Worm (Caenorhabditis elegans) whole organism, young adult: ENCODE measurements around the gene jip-1.
A peak's percentile ranks its signal among the peaks of the same experiment; 100 is the strongest.

Source experiments
- B0336.3 ChIP-seq: fragments of 200-800 bp; sonication (Bioruptor generic); IDR thresholded peaks from 2 replicates; pipeline ENCODE4 v1.3.6; 2022; ENCODE audit warnings: missing genetic modification characterization, missing compliant biosample characterization
- C06A6.2 ChIP-seq: fragments of 200-800 bp; sonication (Bioruptor generic); conservative IDR thresholded peaks from 2 replicates; pipeline ENCODE4 v1.3.6; 2022; ENCODE audit warnings: missing genetic modification characterization, missing compliant biosample characterization
- F33H1.4 ChIP-seq: fragments of 200-800 bp; sonication (Bioruptor generic); IDR thresholded peaks from 2 replicates; pipeline ENCODE4 v1.3.6; 2022; ENCODE audit warnings: missing genetic modification reagents, missing genetic modification characterization, missing compliant biosample characterization
- F37B4.10 ChIP-seq: fragments of 200-800 bp; sonication (Bioruptor generic); IDR thresholded peaks from 2 replicates; pipeline ENCODE4 v1.3.6; 2022; ENCODE audit warnings: missing genetic modification characterization, missing compliant biosample characterization
- F39B2.1 ChIP-seq: fragments of 200-800 bp; sonication (Bioruptor generic); IDR thresholded peaks from 2 replicates; pipeline ENCODE4 v1.3.6; 2022; ENCODE audit warnings: missing genetic modification reagents, missing genetic modification characterization, missing compliant biosample characterization
- K11D2.4 ChIP-seq: fragments of 200-800 bp; sonication (Bioruptor generic); IDR thresholded peaks from 2 replicates; pipeline ENCODE4 v1.3.6; 2022; ENCODE audit warnings: missing genetic modification reagents, missing genetic modification characterization, missing compliant biosample characterization
- K12H6.12 ChIP-seq: fragments of 200-800 bp; sonication (Bioruptor generic); optimal IDR thresholded peaks from 2 replicates; lab custom pipeline; 2018; ENCODE audit warnings: mild to moderate bottlenecking, missing genetic modification characterization, missing compliant biosample characterization
- T26A5.8 ChIP-seq: sonication (generic microtip); optimal IDR thresholded peaks from 2 replicates; lab custom pipeline; 2016; ENCODE audit warnings: missing genetic modification characterization, missing compliant biosample characterization
- Y53F4B.3 ChIP-seq: fragments of 200-800 bp; sonication (Bioruptor generic); IDR thresholded peaks from 2 replicates; pipeline ENCODE4 v1.3.6; 2022; ENCODE audit warnings: missing genetic modification reagents, missing genetic modification characterization, missing compliant biosample characterization
- Y53G8AR.9 ChIP-seq: fragments of 200-800 bp; sonication (Bioruptor generic); conservative IDR thresholded peaks from 2 replicates; pipeline ENCODE4 v1.3.6; 2022; ENCODE audit warnings: missing genetic modification reagents, missing genetic modification characterization, missing compliant biosample characterization
- Y79H2A.3 ChIP-seq: fragments of 200-800 bp; sonication (Bioruptor generic); conservative IDR thresholded peaks from 2 replicates; pipeline ENCODE4 v1.3.6; 2022; ENCODE audit warnings: missing genetic modification reagents, missing genetic modification characterization, missing compliant biosample characterization
- Y95B8A.8 ChIP-seq: fragments of 200-800 bp; sonication (Bioruptor generic); IDR thresholded peaks from 2 replicates; pipeline ENCODE4 v1.3.6; 2022; ENCODE audit warnings: missing genetic modification reagents, missing genetic modification characterization, missing compliant biosample characterization
- aptf-2 ChIP-seq: fragments of 200-800 bp; sonication (Bioruptor generic); conservative IDR thresholded peaks from 2 replicates; pipeline ENCODE4 v1.3.6; 2022; ENCODE audit warnings: missing genetic modification reagents, missing genetic modification characterization, missing compliant biosample characterization
- aptf-3 ChIP-seq: fragments of 200-800 bp; sonication (Bioruptor generic); IDR thresholded peaks from 2 replicates; pipeline ENCODE4 v1.3.6; 2022; ENCODE audit warnings: missing genetic modification characterization, missing compliant biosample characterization
- atf-7 ChIP-seq: sonication (generic microtip); optimal IDR thresholded peaks from 2 replicates; lab custom pipeline; 2017; ENCODE audit warnings: mild to moderate bottlenecking, missing genetic modification characterization, missing compliant biosample characterization
- attf-3 ChIP-seq: fragments of 200-800 bp; sonication (Bioruptor generic); conservative IDR thresholded peaks from 2 replicates; pipeline ENCODE4 v1.3.6; 2022; ENCODE audit warnings: missing genetic modification reagents, missing genetic modification characterization, missing compliant biosample characterization
- attf-5 ChIP-seq: fragments of 200-800 bp; sonication (Bioruptor generic); optimal IDR thresholded peaks from 2 replicates; lab custom pipeline; 2018; ENCODE audit warnings: mild to moderate bottlenecking, missing genetic modification characterization, missing compliant biosample characterization
- cebp-2 ChIP-seq: fragments of 200-800 bp; sonication (Bioruptor generic); IDR thresholded peaks from 2 replicates; pipeline ENCODE4 v1.3.6; 2022; ENCODE audit warnings: missing genetic modification characterization, missing compliant biosample characterization
- ceh-58 ChIP-seq: fragments of 200-800 bp; sonication (Bioruptor generic); IDR thresholded peaks from 2 replicates; pipeline ENCODE4 v1.3.6; 2022; ENCODE audit warnings: missing genetic modification characterization, missing compliant biosample characterization
- ceh-79 ChIP-seq: sonication (generic microtip); optimal IDR thresholded peaks from 2 replicates; lab custom pipeline; 2017; ENCODE audit warnings: mild to moderate bottlenecking, missing genetic modification characterization, missing compliant biosample characterization
- chd-7 ChIP-seq: sonication (generic microtip); optimal IDR thresholded peaks from 2 replicates; lab custom pipeline; 2016; ENCODE audit warnings: mild to moderate bottlenecking, missing genetic modification characterization, moderate library complexity, missing compliant biosample characterization
- dpff-1 ChIP-seq: sonication (generic microtip); optimal IDR thresholded peaks from 2 replicates; lab custom pipeline; 2017; ENCODE audit warnings: mild to moderate bottlenecking, missing genetic modification characterization, missing compliant biosample characterization
- dpl-1 ChIP-seq: fragments of 150-350 bp; optimal IDR thresholded peaks from 2 replicates; lab custom pipeline; 2014; ENCODE audit warnings: missing biosample characterization, missing genetic modification reagents, missing genetic modification characterization
- efl-1 ChIP-seq: fragments of 150-350 bp; optimal IDR thresholded peaks from 2 replicates; lab custom pipeline; 2014; ENCODE audit warnings: missing biosample characterization, missing genetic modification reagents, missing genetic modification characterization
- egl-44 ChIP-seq: fragments of 200-800 bp; sonication (Bioruptor generic); IDR thresholded peaks from 2 replicates; pipeline ENCODE4 v1.3.6; 2022; ENCODE audit warnings: missing genetic modification reagents, missing genetic modification characterization, missing compliant biosample characterization
- egrh-3 ChIP-seq: fragments of 200-800 bp; sonication (Bioruptor generic); IDR thresholded peaks from 2 replicates; pipeline ENCODE4 v1.3.6; 2022; ENCODE audit warnings: missing genetic modification reagents, missing genetic modification characterization, missing compliant biosample characterization
- fkh-3 ChIP-seq: sonication (generic microtip); optimal IDR thresholded peaks from 2 replicates; lab custom pipeline; 2016; ENCODE audit warnings: mild to moderate bottlenecking, missing genetic modification characterization, missing compliant biosample characterization
- him-1 ChIP-seq: sonication (generic microtip); optimal IDR thresholded peaks from 2 replicates; lab custom pipeline; 2016; ENCODE audit warnings: missing genotype, missing genetic modification reagents, missing genetic modification characterization, missing compliant biosample characterization
- let-526 ChIP-seq: fragments of 200-800 bp; sonication (Bioruptor generic); IDR thresholded peaks from 2 replicates; pipeline ENCODE4 v1.3.6; 2022; ENCODE audit warnings: missing genetic modification reagents, missing genetic modification characterization, missing compliant biosample characterization
- lin-40 ChIP-seq: sonication (generic microtip); optimal IDR thresholded peaks from 2 replicates; lab custom pipeline; 2016; ENCODE audit warnings: missing genetic modification characterization, mild to moderate bottlenecking, missing compliant biosample characterization, missing genotype, missing genetic modification reagents
- lin-54 ChIP-seq: fragments of 200-800 bp; sonication (Bioruptor generic); optimal IDR thresholded peaks from 2 replicates; lab custom pipeline; 2018; ENCODE audit warnings: mild to moderate bottlenecking, missing genetic modification characterization, missing compliant biosample characterization
- lir-1 ChIP-seq: fragments of 200-800 bp; sonication (Bioruptor generic); conservative IDR thresholded peaks from 2 replicates; pipeline ENCODE4 v1.3.6; 2022; ENCODE audit warnings: missing genetic modification reagents, missing genetic modification characterization, missing compliant biosample characterization
- nfya-1 ChIP-seq: sonication (generic microtip); optimal IDR thresholded peaks from 2 replicates; lab custom pipeline; 2017; ENCODE audit warnings: antibody characterized with exemption, missing compliant biosample characterization, missing genetic modification characterization, borderline replicate concordance; ENCODE audit not compliant: insufficient read depth
- nhr-120 ChIP-seq: fragments of 200-800 bp; sonication (Bioruptor generic); IDR thresholded peaks from 2 replicates; pipeline ENCODE4 v1.3.6; 2022; ENCODE audit warnings: missing genetic modification characterization, missing compliant biosample characterization
- nhr-179 ChIP-seq: sonication (generic microtip); optimal IDR thresholded peaks from 2 replicates; lab custom pipeline; 2016; ENCODE audit warnings: mild to moderate bottlenecking, missing genetic modification characterization, missing compliant biosample characterization
- nhr-27 ChIP-seq: fragments of 200-800 bp; sonication (Bioruptor generic); optimal IDR thresholded peaks from 2 replicates; lab custom pipeline; 2018; ENCODE audit warnings: mild to moderate bottlenecking, missing genetic modification characterization, moderate library complexity, missing compliant biosample characterization
- pbrm-1 ChIP-seq: fragments of 200-800 bp; sonication (Bioruptor generic); IDR thresholded peaks from 2 replicates; pipeline ENCODE4 v1.3.6; 2022; ENCODE audit warnings: missing genetic modification reagents, missing genetic modification characterization, missing compliant biosample characterization
- repo-1 ChIP-seq: sonication (generic microtip); optimal IDR thresholded peaks from 2 replicates; lab custom pipeline; 2017; ENCODE audit warnings: mild to moderate bottlenecking, missing genetic modification characterization, missing compliant biosample characterization
- sdz-38 ChIP-seq: sonication (generic microtip); optimal IDR thresholded peaks from 2 replicates; lab custom pipeline; 2016; ENCODE audit warnings: missing genotype, missing genetic modification characterization, missing compliant biosample characterization
- snpc-1.3 ChIP-seq: sonication (generic microtip); optimal IDR thresholded peaks from 2 replicates; lab custom pipeline; 2017; ENCODE audit warnings: missing genetic modification characterization, mild to moderate bottlenecking, missing compliant biosample characterization, antibody characterized with exemption, moderate library complexity, missing genotype, missing genetic modification reagents; ENCODE audit not compliant: insufficient read depth
- snpc-4 ChIP-seq, 5 experiments: fragments of 150-350 bp in 1 of 5; sonication (generic microtip) in 4 of 5; optimal IDR thresholded peaks; 2 replicates each; lab custom pipeline; 2014 to 2018; ENCODE audit warnings: missing genetic modification characterization in 5 of 5, missing biosample characterization in 3 of 5, antibody characterized with exemption in 2 of 5, mild to moderate bottlenecking in 2 of 5, missing compliant biosample characterization in 2 of 5, missing genotype in 2 of 5, moderate library complexity in 2 of 5, missing genetic modification reagents in 1 of 5
- somi-1 ChIP-seq: fragments of 200-800 bp; sonication (Bioruptor generic); optimal IDR thresholded peaks from 2 replicates; lab custom pipeline; 2018; ENCODE audit warnings: mild to moderate bottlenecking, missing genetic modification characterization, missing compliant biosample characterization
- sptf-2 ChIP-seq: fragments of 200-800 bp; sonication (Bioruptor generic); optimal IDR thresholded peaks from 2 replicates; lab custom pipeline; 2018; ENCODE audit warnings: mild to moderate bottlenecking, missing genetic modification characterization, missing compliant biosample characterization
- tbp1 ChIP-seq: fragments of 200-800 bp; sonication (Bioruptor generic); optimal IDR thresholded peaks from 2 replicates; lab custom pipeline; 2018; ENCODE audit warnings: mild to moderate bottlenecking, missing genetic modification characterization, missing compliant biosample characterization
- xnd-1 ChIP-seq: sonication (generic microtip); optimal IDR thresholded peaks from 2 replicates; lab custom pipeline; 2016; ENCODE audit warnings: missing genotype, missing genetic modification reagents, missing genetic modification characterization, missing compliant biosample characterization
- ztf-25 ChIP-seq: fragments of 200-800 bp; sonication (Bioruptor generic); IDR thresholded peaks from 2 replicates; pipeline ENCODE4 v1.3.6; 2022; ENCODE audit warnings: missing genetic modification reagents, missing genetic modification characterization, missing compliant biosample characterization
- ztf-26 ChIP-seq: sonication (generic microtip); optimal IDR thresholded peaks from 2 replicates; lab custom pipeline; 2017; ENCODE audit warnings: missing genetic modification characterization, missing compliant biosample characterization
- ztf-3 ChIP-seq: fragments of 200-800 bp; sonication (Bioruptor generic); optimal IDR thresholded peaks from 2 replicates; lab custom pipeline; 2018; ENCODE audit warnings: mild to moderate bottlenecking, missing genetic modification characterization, missing compliant biosample characterization
- ztf-6 ChIP-seq: fragments of 200-800 bp; sonication (Bioruptor generic); IDR thresholded peaks from 2 replicates; pipeline ENCODE4 v1.3.6; 2022; ENCODE audit warnings: missing genetic modification reagents, missing genetic modification characterization, missing compliant biosample characterization

Gene jip-1

DNA sequence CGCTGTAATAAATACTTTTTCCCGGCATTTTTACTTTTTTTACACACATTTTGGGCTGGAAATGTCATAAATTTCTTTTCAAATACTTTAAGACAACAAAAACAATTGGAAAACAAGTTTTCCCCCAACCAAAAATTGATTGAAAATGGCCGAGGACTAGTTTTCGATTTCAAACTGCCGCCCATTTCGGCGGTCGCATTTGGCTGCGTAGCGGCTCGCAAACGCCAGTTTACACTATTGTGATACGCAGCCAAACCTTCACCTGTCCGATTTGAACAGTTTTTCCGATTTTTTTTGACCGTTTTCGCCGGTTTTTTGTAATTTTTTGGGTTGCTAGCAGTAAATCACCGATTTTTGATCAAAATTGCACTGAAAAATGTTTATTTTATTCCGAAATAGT, 6.4 kb upstream of the jip-1 start (continued):
- peak; percentile 76; the same call in 1 of the 2 replicates for TF ChIP-seq Y79H2A.3 (GFP tag; lab: Robert Waterston, UW)
- peak; percentile 80; the same call in 1 of the 2 replicates for TF ChIP-seq cebp-2 (GFP tag; lab: Robert Waterston, UW)
- TF ChIP-seq ztf-3: peak; percentile 81
- peak; percentile 36 for TF ChIP-seq snpc-4 (GFP tag; optimal IDR thresholded peaks at IDR 0.05; lab: Kevin White, UChicago)
- TF ChIP-seq snpc-4 (tag; optimal IDR thresholded peaks at IDR 0.05; lab: Kevin White, UChicago): peak; percentile 71 to 85 (median 77)
- peak; percentile 30 for TF ChIP-seq sptf-2 (GFP tag; lab: Kevin White, UChicago)
- peak; percentile 73 for TF ChIP-seq egrh-3 (GFP tag; lab: Robert Waterston, UW)
- TF ChIP-seq dpff-1 (tag; lab: Kevin White, UChicago): no peak
- TF ChIP-seq lin-40: peak; percentile 97
- peak; percentile 84 for TF ChIP-seq F33H1.4 (GFP tag; lab: Robert Waterston, UW)
- peak; percentile 87 for TF ChIP-seq C06A6.2
- TF ChIP-seq nhr-179 (tag; lab: Kevin White, UChicago): no peak
- peak; percentile 93 for TF ChIP-seq egl-44 (GFP tag; lab: Robert Waterston, UW)
- peak; percentile 91 for TF ChIP-seq lir-1 (GFP tag; lab: Robert Waterston, UW)
- peak; percentile 71 for TF ChIP-seq xnd-1 (tag; lab: Kevin White, UChicago)
- TF ChIP-seq attf-3 (GFP tag; lab: Robert Waterston, UW): peak; percentile 82
- TF ChIP-seq sdz-38: no peak
- peak; percentile 57 for TF ChIP-seq ceh-79
- TF ChIP-seq lin-54 (GFP tag; lab: Kevin White, UChicago): peak; percentile 100
- peak; percentile 92 for TF ChIP-seq efl-1
- peak; percentile 94 for TF ChIP-seq K11D2.4 (GFP tag; lab: Robert Waterston, UW)
- TF ChIP-seq F39B2.1: 0 out of 2 replicates have a peak, but pooled peaks have one; percentile 43
- TF ChIP-seq him-1 (tag; lab: Kevin White, UChicago): no peak
- TF ChIP-seq nfya-1 (tag; lab: Kevin White, UChicago): no peak
- peak; percentile 88 for TF ChIP-seq somi-1
- TF ChIP-seq ceh-58 (GFP tag; lab: Robert Waterston, UW): peak; percentile 47; the same call in 1 of the 2 replicates
- peak; percentile 78; the same call in 1 of the 2 replicates for TF ChIP-seq Y53F4B.3 (GFP tag; lab: Robert Waterston, UW)
- TF ChIP-seq repo-1 (tag; lab: Kevin White, UChicago): peak; percentile 93
- no peak for TF ChIP-seq nhr-120 (GFP tag; lab: Robert Waterston, UW)
- TF ChIP-seq chd-7 (tag; lab: Kevin White, UChicago): peak; percentile 89
- TF ChIP-seq attf-5 (GFP tag; lab: Kevin White, UChicago): peak; percentile 99
- TF ChIP-seq F37B4.10 (GFP tag; lab: Robert Waterston, UW): 0 out of 2 replicates have a peak, but pooled peaks have one; percentile 38
- peak; percentile 80 for TF ChIP-seq snpc-1.3 (tag; lab: Kevin White, UChicago)
- peak; percentile 96 for TF ChIP-seq ztf-26
- TF ChIP-seq ztf-25 (GFP tag; lab: Robert Waterston, UW): peak; percentile 73
- peak; percentile 96 for TF ChIP-seq K12H6.12 (tag; lab: Kevin White, UChicago)
- no peak for TF ChIP-seq fkh-3 (tag; lab: Kevin White, UChicago)
- TF ChIP-seq pbrm-1: peak; percentile 97
- peak; percentile 89 for TF ChIP-seq atf-7
- TF ChIP-seq aptf-3 (GFP tag; lab: Robert Waterston, UW): no peak
- peak; percentile 97 for TF ChIP-seq dpl-1
- TF ChIP-seq Y53G8AR.9: peak; percentile 98
- TF ChIP-seq nhr-27 (tag; lab: Kevin White, UChicago): peak; percentile 20
- peak; percentile 66 for TF ChIP-seq T26A5.8 (tag; lab: Kevin White, UChicago)
- peak; percentile 98 for TF ChIP-seq B0336.3
- TF ChIP-seq aptf-2 (GFP tag; lab: Robert Waterston, UW): peak; percentile 89
- peak; percentile 90 for TF ChIP-seq let-526
- peak; percentile 97 for TF ChIP-seq Y95B8A.8 (GFP tag; lab: Robert Waterston, UW)
- peak; percentile 77 for TF ChIP-seq tbp1 (GFP tag; lab: Kevin White, UChicago)
- peak; percentile 85 for TF ChIP-seq ztf-6 (GFP tag; lab: Robert Waterston, UW)
